Worm (Caenorhabditis elegans): ENCODE measurements around the gene F09C8.2.

- TF ChIP-seq nhr-25 (tag; optimal IDR thresholded peaks at IDR 0.05; ENCODE audit: borderline replicate concordance, insufficient read depth) (no peak), egl-27 (tag; optimal IDR thresholded peaks at IDR 0.05) (no peak)
Observed at ce11 chrX:16166994-16167393, 20.2 kb upstream of the F09C8.2 start.
